Fruit fly (Drosophila melanogaster) whole organism, prepupa: ENCODE results near the gene cact.

Experiments used
- Blimp-1 ChIP-seq: fragments of 200-800 bp; sonication (Bioruptor generic); optimal IDR thresholded peaks from 3 replicates; lab custom pipeline; 2017; ENCODE audit warnings: missing biosample characterization, missing genetic modification characterization, mild to moderate bottlenecking, moderate library complexity, missing genetic modification reagents
- CG10631 ChIP-seq: fragments of 200-800 bp; sonication (Bioruptor generic); optimal IDR thresholded peaks from 2 replicates; lab custom pipeline; 2016; ENCODE audit warnings: missing biosample characterization, missing genetic modification characterization
- CG10669 ChIP-seq: fragments of 200-800 bp; sonication (Bioruptor generic); optimal IDR thresholded peaks from 3 replicates; lab custom pipeline; 2018; ENCODE audit warnings: missing biosample characterization, mild to moderate bottlenecking, missing genetic modification characterization, moderate library complexity
- CG11294 ChIP-seq: fragments of 200-800 bp; sonication (Bioruptor generic); IDR thresholded peaks from 2 replicates; pipeline ENCODE4 v1.3.6; 2022; ENCODE audit warnings: missing biosample characterization, missing genetic modification characterization
- CG11762 ChIP-seq: fragments of 200-800 bp; sonication (Bioruptor generic); optimal IDR thresholded peaks from 3 replicates; lab custom pipeline; 2016; ENCODE audit warnings: missing biosample characterization, missing genetic modification characterization; ENCODE audit not compliant: insufficient read depth
- CG11902 ChIP-seq: fragments of 200-800 bp; sonication (Bioruptor generic); optimal IDR thresholded peaks from 3 replicates; lab custom pipeline; 2016; ENCODE audit warnings: missing biosample characterization, missing genetic modification characterization
- CG1621 ChIP-seq: fragments of 200-800 bp; sonication (Bioruptor generic); optimal IDR thresholded peaks from 3 replicates; lab custom pipeline; 2018; ENCODE audit warnings: missing biosample characterization, mild to moderate bottlenecking, missing genetic modification characterization
- CG16779 ChIP-seq: fragments of 200-800 bp; sonication (Bioruptor generic); optimal IDR thresholded peaks from 3 replicates; lab custom pipeline; 2017; ENCODE audit warnings: missing biosample characterization, mild to moderate bottlenecking, missing genetic modification characterization
- CG3032 ChIP-seq: fragments of 200-800 bp; optimal IDR thresholded peaks from 2 replicates; lab custom pipeline; 2019; ENCODE audit warnings: missing biosample characterization, mild to moderate bottlenecking, missing genetic modification characterization, moderate library complexity
- CG31627 ChIP-seq: fragments of 200-800 bp; sonication (Bioruptor generic); optimal IDR thresholded peaks from 3 replicates; lab custom pipeline; 2016; ENCODE audit warnings: missing biosample characterization, missing genetic modification characterization
- CG32006 ChIP-seq: fragments of 200-800 bp; sonication (Bioruptor generic); optimal IDR thresholded peaks from 3 replicates; lab custom pipeline; 2017; ENCODE audit warnings: missing biosample characterization, mild to moderate bottlenecking, missing genetic modification characterization
- CG6792 ChIP-seq: fragments of 200-800 bp; sonication (Bioruptor generic); optimal IDR thresholded peaks from 3 replicates; lab custom pipeline; 2016; ENCODE audit warnings: missing biosample characterization, missing genetic modification characterization
- CG6808 ChIP-seq: fragments of 200-800 bp; sonication (Bioruptor generic); optimal IDR thresholded peaks from 3 replicates; lab custom pipeline; 2017; ENCODE audit warnings: missing biosample characterization, missing genetic modification characterization, mild to moderate bottlenecking, moderate library complexity, missing genetic modification reagents
- CG6854 ChIP-seq: fragments of 200-800 bp; sonication (Bioruptor generic); optimal IDR thresholded peaks from 2 replicates; lab custom pipeline; 2017; ENCODE audit warnings: missing biosample characterization, mild to moderate bottlenecking, missing genetic modification characterization
- CG7368 ChIP-seq: fragments of 200-800 bp; sonication (Bioruptor generic); optimal IDR thresholded peaks from 3 replicates; lab custom pipeline; 2016; ENCODE audit warnings: missing biosample characterization, missing genetic modification characterization
- CG8319 ChIP-seq: fragments of 200-800 bp; sonication (Bioruptor generic); optimal IDR thresholded peaks from 3 replicates; lab custom pipeline; 2016; ENCODE audit warnings: missing biosample characterization, missing genetic modification characterization
- Eip75B ChIP-seq: fragments of 200-800 bp; sonication (Bioruptor generic); optimal IDR thresholded peaks from 3 replicates; lab custom pipeline; 2016; ENCODE audit warnings: missing biosample characterization, missing genetic modification characterization
- Eip78C ChIP-seq: fragments of 200-800 bp; sonication (Bioruptor generic); peaks from one replicate; lab custom pipeline; 2016; ENCODE audit warnings: missing biosample characterization, missing genetic modification characterization
- Ets96B ChIP-seq: fragments of 200-800 bp; optimal IDR thresholded peaks from 2 replicates; lab custom pipeline; 2019; ENCODE audit warnings: missing biosample characterization, mild to moderate bottlenecking, missing genetic modification characterization, moderate library complexity
- Hr39 ChIP-seq: fragments of 200-800 bp; sonication (Bioruptor generic); optimal IDR thresholded peaks from 2 replicates; lab custom pipeline; 2016; ENCODE audit warnings: missing biosample characterization, missing genetic modification characterization
- Hr4 ChIP-seq: fragments of 200-800 bp; sonication (Bioruptor generic); optimal IDR thresholded peaks from 3 replicates; lab custom pipeline; 2016; ENCODE audit warnings: missing biosample characterization, missing genetic modification characterization
- Met ChIP-seq: fragments of 200-800 bp; sonication (Bioruptor generic); optimal IDR thresholded peaks from 3 replicates; lab custom pipeline; 2016; ENCODE audit warnings: missing biosample characterization, missing genetic modification characterization
- OdsH ChIP-seq: fragments of 200-800 bp; sonication (Bioruptor generic); optimal IDR thresholded peaks from 3 replicates; lab custom pipeline; 2016; ENCODE audit warnings: missing biosample characterization, missing genetic modification characterization
- Smox ChIP-seq: fragments of 200-800 bp; sonication (Bioruptor generic); optimal IDR thresholded peaks from 3 replicates; lab custom pipeline; 2016; ENCODE audit warnings: missing biosample characterization, missing genetic modification characterization
- Sox14 ChIP-seq: fragments of 200-800 bp; sonication (Bioruptor generic); optimal IDR thresholded peaks from 3 replicates; lab custom pipeline; 2016; ENCODE audit warnings: missing biosample characterization, missing genetic modification characterization
- Sox15 ChIP-seq: fragments of 200-800 bp; sonication (Bioruptor generic); optimal IDR thresholded peaks from 3 replicates; lab custom pipeline; 2016; ENCODE audit warnings: missing biosample characterization, missing genetic modification characterization
- acj6 ChIP-seq: fragments of 200-800 bp; sonication (Bioruptor generic); optimal IDR thresholded peaks from 3 replicates; lab custom pipeline; 2016; ENCODE audit warnings: missing biosample characterization, missing genetic modification characterization
- dac ChIP-seq: fragments of 200-800 bp; sonication (Bioruptor generic); optimal IDR thresholded peaks from 2 replicates; lab custom pipeline; 2017; ENCODE audit warnings: missing biosample characterization, mild to moderate bottlenecking, missing genetic modification characterization
- dsx ChIP-seq: fragments of 200-800 bp; optimal IDR thresholded peaks from 3 replicates; lab custom pipeline; 2019; ENCODE audit warnings: missing biosample characterization, mild to moderate bottlenecking, missing genetic modification characterization, moderate library complexity; ENCODE audit not compliant: poor library complexity, severe bottlenecking
- eg ChIP-seq: fragments of 200-800 bp; sonication (Bioruptor generic); IDR thresholded peaks from 3 replicates; pipeline ENCODE4 v1.3.6; 2022; ENCODE audit warnings: missing biosample characterization, missing genetic modification characterization
- esn ChIP-seq: fragments of 200-800 bp; sonication (Bioruptor generic); optimal IDR thresholded peaks from 2 replicates; lab custom pipeline; 2016; ENCODE audit warnings: missing biosample characterization, mild to moderate bottlenecking, missing genetic modification characterization, moderate library complexity
- fd59A ChIP-seq: fragments of 200-800 bp; sonication (Bioruptor generic); optimal IDR thresholded peaks from 2 replicates; lab custom pipeline; 2017; ENCODE audit warnings: missing biosample characterization, mild to moderate bottlenecking, missing genetic modification characterization, missing genetic modification reagents
- fd85E ChIP-seq: fragments of 200-800 bp; sonication (Bioruptor generic); optimal IDR thresholded peaks from 3 replicates; lab custom pipeline; 2016; ENCODE audit warnings: missing biosample characterization, missing genetic modification characterization
- fkh ChIP-seq: fragments of 200-800 bp; sonication (Bioruptor generic); optimal IDR thresholded peaks from 3 replicates; lab custom pipeline; 2017; ENCODE audit warnings: missing biosample characterization, mild to moderate bottlenecking, missing genetic modification characterization, moderate library complexity
- lz ChIP-seq: fragments of 200-800 bp; sonication (Bioruptor generic); optimal IDR thresholded peaks from 3 replicates; lab custom pipeline; 2016; ENCODE audit warnings: missing biosample characterization, missing genetic modification characterization
- net ChIP-seq: fragments of 200-800 bp; sonication (Bioruptor generic); optimal IDR thresholded peaks from 3 replicates; lab custom pipeline; 2016; ENCODE audit warnings: missing biosample characterization, missing genetic modification characterization
- pdm3 ChIP-seq: fragments of 200-800 bp; sonication (Bioruptor generic); optimal IDR thresholded peaks from 3 replicates; lab custom pipeline; 2016; ENCODE audit warnings: missing biosample characterization, missing genetic modification characterization
- spab ChIP-seq: fragments of 200-800 bp; sonication (Bioruptor generic); optimal IDR thresholded peaks from 2 replicates; lab custom pipeline; 2017; ENCODE audit warnings: missing biosample characterization, mild to moderate bottlenecking, missing genetic modification characterization, missing genetic modification reagents
- svp ChIP-seq: fragments of 200-800 bp; sonication (Bioruptor generic); peaks from one replicate; lab custom pipeline; 2016; ENCODE audit warnings: missing biosample characterization, missing genetic modification characterization
- topi ChIP-seq: fragments of 200-800 bp; sonication (Bioruptor generic); optimal IDR thresholded peaks from 3 replicates; lab custom pipeline; 2016; ENCODE audit warnings: missing biosample characterization, missing genetic modification characterization
- vri ChIP-seq: fragments of 200-800 bp; sonication (Bioruptor generic); optimal IDR thresholded peaks from 3 replicates; lab custom pipeline; 2016; ENCODE audit warnings: missing biosample characterization, mild to moderate bottlenecking, missing genetic modification characterization

The cact gene

DNA sequence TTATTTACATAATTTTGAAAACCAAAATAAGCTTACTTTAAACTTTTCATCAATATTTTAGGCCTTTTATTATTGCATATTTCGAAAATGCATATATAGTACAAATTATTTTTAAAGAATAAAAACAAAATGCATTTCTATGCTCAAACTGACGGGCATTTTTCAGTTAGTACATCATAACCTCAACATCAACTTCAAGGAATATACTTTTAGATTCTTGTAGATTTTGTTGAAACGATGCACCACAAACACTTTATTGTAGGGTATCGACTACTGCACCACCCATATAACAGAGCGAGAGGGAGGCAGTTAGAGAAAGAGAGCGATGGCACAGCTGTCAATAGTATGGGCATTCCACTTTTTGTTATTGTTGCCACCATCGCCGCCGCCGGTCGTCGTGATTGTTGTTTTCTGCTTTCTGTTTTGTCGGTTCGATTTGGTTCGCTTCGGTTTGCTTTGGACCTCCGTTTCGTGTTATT, 46.2 kb downstream of the cact start (continued):
- TF ChIP-seq fd85E (GFP tag; lab: Kevin White, UChicago) (no peak), Eip75B (GFP tag; lab: Kevin White, UChicago) (peak; percentile 89), CG11294 (peak; percentile 77), pdm3 (GFP tag; lab: Kevin White, UChicago) (peak; percentile 93), CG11762 (GFP tag; lab: Kevin White, UChicago) (peak; percentile 84), CG3032 (tag; lab: Kevin White, UChicago) (peak; percentile 86), CG10631 (GFP tag; lab: Kevin White, UChicago) (peak; percentile 95), fkh (GFP tag; lab: Kevin White, UChicago) (peak; percentile 63)

dm6 chr2L:16278842-16279241, 47.2 kb downstream of the cact start:
- TF ChIP-seq CG1621 (tag; lab: Kevin White, UChicago) = no peak
- no peak for TF ChIP-seq acj6 (GFP tag; lab: Kevin White, UChicago)
- no peak for TF ChIP-seq svp (GFP tag; lab: Kevin White, UChicago)
- no peak for TF ChIP-seq Hr4 (GFP tag; lab: Kevin White, UChicago)
- TF ChIP-seq Eip75B (GFP tag; lab: Kevin White, UChicago) = no peak
- no peak for TF ChIP-seq pdm3 (GFP tag; lab: Kevin White, UChicago)
- peak; percentile 45 for TF ChIP-seq Eip78C (GFP tag; lab: Kevin White, UChicago)

DNA sequence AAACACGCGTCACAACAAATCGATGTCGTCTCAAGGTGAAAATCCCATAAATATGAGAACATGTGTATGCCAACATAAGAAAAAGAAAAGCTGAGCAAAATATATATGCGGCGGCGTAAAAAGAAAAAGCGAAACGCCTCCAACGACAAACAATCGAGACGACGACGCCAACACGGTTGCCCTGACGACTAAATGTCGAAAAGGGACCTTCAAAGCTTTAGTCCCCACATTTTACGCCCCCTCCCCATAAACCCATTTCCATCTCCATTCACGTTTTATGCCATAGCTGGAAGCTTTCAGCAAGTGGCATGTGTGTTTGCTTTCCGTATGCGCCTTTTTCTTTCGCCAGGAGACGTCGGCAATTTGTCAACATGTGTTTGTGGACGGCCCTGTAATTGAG, 48.1 kb downstream of the cact start:
- TF ChIP-seq Hr39 (GFP tag; lab: Kevin White, UChicago) (no peak), fkh (GFP tag; lab: Kevin White, UChicago) (no peak), net (GFP tag; lab: Kevin White, UChicago) (no peak), eg (GFP tag; lab: Robert Waterston, UW) (no peak), CG7368 (GFP tag; lab: Kevin White, UChicago) (no peak), esn (GFP tag; lab: Kevin White, UChicago) (no peak), CG32006 (no peak), vri (GFP tag; lab: Kevin White, UChicago) (no peak), fd85E (GFP tag; lab: Kevin White, UChicago) (no peak), OdsH (GFP tag; lab: Kevin White, UChicago) (no peak), CG8319 (GFP tag; lab: Kevin White, UChicago) (no peak), Met (GFP tag; lab: Kevin White, UChicago) (no peak), acj6 (GFP tag; lab: Kevin White, UChicago) (no peak)

DNA sequence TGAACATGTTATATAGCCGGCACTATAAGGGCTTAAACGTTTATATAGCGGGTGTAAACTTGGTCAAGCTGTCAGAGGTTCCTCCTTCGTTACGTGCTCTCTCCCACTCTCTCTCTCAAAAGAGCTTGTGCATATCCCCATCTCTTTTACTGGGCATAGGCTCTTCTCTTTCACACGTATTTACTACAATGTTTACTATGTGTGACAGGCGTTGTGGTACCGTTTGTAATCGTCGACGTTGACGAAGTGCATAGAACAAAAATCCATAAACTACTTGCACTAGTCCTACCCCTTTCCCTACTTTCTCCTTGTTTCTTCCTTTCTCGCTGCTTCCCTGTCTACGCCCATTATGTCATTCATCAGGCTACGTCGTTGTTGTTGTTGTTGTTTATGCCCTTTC, 49.2 kb downstream of the cact start:
- peak; percentile 38 for TF ChIP-seq fkh (GFP tag; lab: Kevin White, UChicago)
- peak; percentile 70 for TF ChIP-seq dsx
- TF ChIP-seq fd59A (GFP tag; lab: Kevin White, UChicago) = no peak

dm6 chr2L:16275809-16276178, 50.2 kb downstream of the cact start:
- TF ChIP-seq spab (GFP tag; lab: Kevin White, UChicago) = peak; percentile 23
- peak; percentile 72 for TF ChIP-seq dac (GFP tag; lab: Kevin White, UChicago)
- TF ChIP-seq vri (GFP tag; lab: Kevin White, UChicago) = no peak
- TF ChIP-seq CG31627 (GFP tag; lab: Kevin White, UChicago) = peak; percentile 10
- peak; percentile 31 for TF ChIP-seq dsx
- no peak for TF ChIP-seq fd85E (GFP tag; lab: Kevin White, UChicago)
- no peak for TF ChIP-seq fd59A (GFP tag; lab: Kevin White, UChicago)
- peak; percentile 50 for TF ChIP-seq CG10631 (GFP tag; lab: Kevin White, UChicago)
- peak; percentile 52 for TF ChIP-seq topi
- TF ChIP-seq Sox14 (GFP tag; lab: Kevin White, UChicago) = peak; percentile 23
- TF ChIP-seq CG10669 = peak; percentile 43
- TF ChIP-seq Eip75B (GFP tag; lab: Kevin White, UChicago) = peak; percentile 47
- TF ChIP-seq Sox15 (GFP tag; lab: Kevin White, UChicago) = no peak
- peak; percentile 57 for TF ChIP-seq OdsH (GFP tag; lab: Kevin White, UChicago)
- TF ChIP-seq CG6854 = no peak
- no peak for TF ChIP-seq Smox (GFP tag; lab: Kevin White, UChicago)
- no peak for TF ChIP-seq Blimp-1 (GFP tag; lab: Kevin White, UChicago)
- no peak for TF ChIP-seq CG6792 (GFP tag; lab: Kevin White, UChicago)
- TF ChIP-seq CG11762 (GFP tag; lab: Kevin White, UChicago) = peak; percentile 14
- no peak for TF ChIP-seq fkh (GFP tag; lab: Kevin White, UChicago)
- peak; percentile 30 for TF ChIP-seq lz (GFP tag; lab: Kevin White, UChicago)
- peak; percentile 18 for TF ChIP-seq CG6808
- TF ChIP-seq Eip78C (GFP tag; lab: Kevin White, UChicago) = peak; percentile 86
- peak; percentile 59 for TF ChIP-seq CG11294
- TF ChIP-seq Ets96B = peak; percentile 62
- TF ChIP-seq CG11902 (GFP tag; lab: Kevin White, UChicago) = no peak
- peak; percentile 47 for TF ChIP-seq Met (GFP tag; lab: Kevin White, UChicago)
- peak; percentile 36 for TF ChIP-seq CG16779 (tag; lab: Kevin White, UChicago)
- peak; percentile 32 for TF ChIP-seq net (GFP tag; lab: Kevin White, UChicago)
